Worm (Caenorhabditis elegans): ENCODE results near the gene K02E11.6.

The K02E11.6 gene

ce11 chrV:14248025-14248424 lies 577 bp upstream of the K02E11.6 start, which contains the start of gene K02E11.4:
K02E11.4 (minus strand) TSS chrV:14248125.
- TF ChIP-seq Y53G8AR.9 (GFP tag; conservative IDR thresholded peaks at IDR 0.05) (no peak), pha-4 (tag; optimal IDR thresholded peaks at IDR 0.05) (no peak), lin-26 (GFP tag; IDR thresholded peaks at IDR 0.05) (no peak), rec-8 (tag; optimal IDR thresholded peaks at IDR 0.05) (no peak), ztf-18 (tag; optimal IDR thresholded peaks at IDR 0.05) (no peak), mxl-1 (tag; optimal IDR thresholded peaks at IDR 0.05) (no peak), madf-8 (GFP tag; conservative IDR thresholded peaks at IDR 0.05) (no peak), B0035.1 (tag; optimal IDR thresholded peaks at IDR 0.05) (no peak), ztf-3 (GFP tag; optimal IDR thresholded peaks at IDR 0.05) (no peak), mes-4 (tag; optimal IDR thresholded peaks at IDR 0.05) (no peak), hmg-1.2 (GFP tag; IDR thresholded peaks at IDR 0.05) (no peak), mel-28 (tag; optimal IDR thresholded peaks at IDR 0.05; ENCODE audit: borderline replicate concordance) (no peak), B0261.1 (tag; optimal IDR thresholded peaks at IDR 0.05) (no peak), die-1 (tag; optimal IDR thresholded peaks at IDR 0.05) (no peak), hlh-12 (tag; optimal IDR thresholded peaks at IDR 0.05) (no peak)

ce11 chrV:14252025-14252424 lies 3.4 kb downstream of the K02E11.6 start, which contains the start of gene K02E11.5:
K02E11.5 (plus strand) TSS chrV:14252325.
- TF ChIP-seq ztf-3 (GFP tag; optimal IDR thresholded peaks at IDR 0.05) (no peak), tlf-1 (GFP tag; optimal IDR thresholded peaks at IDR 0.05) (no peak), F37B4.10 (GFP tag; IDR thresholded peaks at IDR 0.05) (no peak), nhr-179 (tag; optimal IDR thresholded peaks at IDR 0.05) (no peak), mcd-1 (GFP tag; IDR thresholded peaks at IDR 0.05) (no peak), lir-1 (GFP tag; conservative IDR thresholded peaks at IDR 0.05) (no peak), F33H1.4 (GFP tag; IDR thresholded peaks at IDR 0.05) (no peak), ztf-25 (GFP tag; IDR thresholded peaks at IDR 0.05) (no peak), egl-44 (GFP tag; IDR thresholded peaks at IDR 0.05) (no peak), rec-8 (tag; optimal IDR thresholded peaks at IDR 0.05) (no peak), Y79H2A.3 (GFP tag; conservative IDR thresholded peaks at IDR 0.05) (no peak), ekl-4 (GFP tag; IDR thresholded peaks at IDR 0.05) (no peak), attf-6 (GFP tag; IDR thresholded peaks at IDR 0.05) (no peak)

ce11 chrV:14254221-14254620 lies 5.6 kb downstream of the K02E11.6 start, which contains the start of gene K02E11.7:
K02E11.7 (minus strand) TSS chrV:14254321.
- no peak for TF ChIP-seq Y79H2A.3 (GFP tag; conservative IDR thresholded peaks at IDR 0.05)
- no peak for TF ChIP-seq madf-6 (GFP tag; IDR thresholded peaks at IDR 0.05)
- no peak for TF ChIP-seq nfya-2 (GFP tag; IDR thresholded peaks at IDR 0.05)
- no peak for TF ChIP-seq aptf-3 (GFP tag; IDR thresholded peaks at IDR 0.05)
- TF ChIP-seq egrh-3 (GFP tag; IDR thresholded peaks at IDR 0.05), result no peak
- TF ChIP-seq mcd-1 (GFP tag; IDR thresholded peaks at IDR 0.05), result no peak
- TF ChIP-seq somi-1 (GFP tag; optimal IDR thresholded peaks at IDR 0.05), result no peak
- no peak for TF ChIP-seq nhr-179 (tag; optimal IDR thresholded peaks at IDR 0.05)
- TF ChIP-seq unc-62 (GFP tag; optimal IDR thresholded peaks at IDR 0.05), result no peak
- TF ChIP-seq aptf-2 (GFP tag; conservative IDR thresholded peaks at IDR 0.05), result no peak
- no peak for TF ChIP-seq snpc-3.4 (tag; optimal IDR thresholded peaks at IDR 0.05)
- no peak for TF ChIP-seq F33H1.4 (GFP tag; IDR thresholded peaks at IDR 0.05)
- TF ChIP-seq B0019.2 (GFP tag; conservative IDR thresholded peaks at IDR 0.05), result no peak

ce11 chrV:14256813-14257212 lies 8.2 kb downstream of the K02E11.6 start, which contains the start of gene sre-8:
sre-8 (plus strand) TSS chrV:14257113.
- TF ChIP-seq snpc-3.4 (tag; optimal IDR thresholded peaks at IDR 0.05) (no peak), Y56A3A.18 (GFP tag; IDR thresholded peaks at IDR 0.05) (no peak), nhr-90 (tag; optimal IDR thresholded peaks at IDR 0.05) (no peak), F10E7.11 (tag; optimal IDR thresholded peaks at IDR 0.05) (no peak), madf-10 (tag; optimal IDR thresholded peaks at IDR 0.05) (no peak), lsl-1 (GFP tag; optimal IDR thresholded peaks at IDR 0.05) (no peak), sdz-38 (tag; optimal IDR thresholded peaks at IDR 0.05) (no peak)
